Worm (Caenorhabditis elegans) whole organism, L1 larva: ENCODE results near the gene spds-1.

Experiments
- aly-2 ChIP-seq: fragments of 150-350 bp; optimal IDR thresholded peaks from 2 replicates; lab custom pipeline; 2014; ENCODE audit warnings: missing biosample characterization, missing genetic modification characterization
- egl-27 ChIP-seq, 2 experiments: fragments of 150-350 bp in 1 of 2; sonication (generic microtip); optimal IDR thresholded peaks; 3 replicates each; lab custom pipeline; 2017 to 2018; ENCODE audit warnings: missing biosample characterization in 2 of 2, missing genetic modification characterization in 2 of 2, missing genetic modification reagents in 2 of 2
- elt-3 ChIP-seq, 6 experiments: fragments of 150-350 bp in 1 of 6; sonication (generic microtip); optimal IDR thresholded peaks; 2 replicates each; lab custom pipeline; 2017 to 2018; ENCODE audit warnings: missing biosample characterization in 6 of 6, missing genetic modification characterization in 6 of 6, inconsistent platforms in 1 of 6
- lin-13 ChIP-seq: fragments of 150-350 bp; optimal IDR thresholded peaks from 2 replicates; lab custom pipeline; 2014; ENCODE audit warnings: missing biosample characterization, missing genetic modification reagents, missing genetic modification characterization
- lin-14 ChIP-seq: fragments of 200-800 bp; sonication (Bioruptor generic); optimal IDR thresholded peaks from 2 replicates; lab custom pipeline; 2018; ENCODE audit warnings: mild to moderate bottlenecking, missing genetic modification characterization, moderate library complexity, missing compliant biosample characterization
- lir-3 ChIP-seq: sonication (generic microtip); optimal IDR thresholded peaks from 2 replicates; lab custom pipeline; 2016; ENCODE audit warnings: mild to moderate bottlenecking, missing genetic modification characterization, moderate library complexity, missing compliant biosample characterization; ENCODE audit not compliant: poor library complexity
- lsy-2 ChIP-seq, 2 experiments: fragments of 150-350 bp; optimal IDR thresholded peaks; 2 replicates each; lab custom pipeline; 2014; ENCODE audit warnings: missing biosample characterization in 2 of 2, missing genetic modification characterization in 2 of 2
- mab-9 ChIP-seq: fragments of 200-800 bp; sonication (Bioruptor generic); IDR thresholded peaks from 2 replicates; pipeline ENCODE4 v1.3.6; 2022; ENCODE audit warnings: missing genetic modification reagents, missing genetic modification characterization, missing compliant biosample characterization
- nhr-237 ChIP-seq: fragments of 150-350 bp; optimal IDR thresholded peaks from 2 replicates; lab custom pipeline; 2014; ENCODE audit warnings: missing biosample characterization, missing genetic modification characterization
- nhr-76 ChIP-seq: sonication (generic microtip); optimal IDR thresholded peaks from 2 replicates; lab custom pipeline; 2017; ENCODE audit warnings: missing biosample characterization, missing genetic modification characterization
- snpc-4 ChIP-seq: fragments of 150-350 bp; optimal IDR thresholded peaks from 2 replicates; lab custom pipeline; 2014; ENCODE audit warnings: missing biosample characterization, missing genetic modification characterization
- unc-130 ChIP-seq: fragments of 150-350 bp; optimal IDR thresholded peaks from 2 replicates; lab custom pipeline; 2017; ENCODE audit warnings: missing biosample characterization, missing genetic modification characterization, inconsistent platforms
- ztf-4 ChIP-seq: fragments of 150-350 bp; optimal IDR thresholded peaks from 2 replicates; lab custom pipeline; 2014; ENCODE audit warnings: missing biosample characterization, missing genetic modification characterization

- TF ChIP-seq snpc-4 (tag; lab: Kevin White, UChicago) = no peak
- no peak for TF ChIP-seq ztf-4 (tag; lab: Kevin White, UChicago)
- no peak for TF ChIP-seq mab-9 (GFP tag; lab: Robert Waterston, UW)
- TF ChIP-seq lin-13 (GFP tag; lab: Kevin White, UChicago) = no peak
- TF ChIP-seq lir-3 (tag; lab: Kevin White, UChicago) = no peak
- TF ChIP-seq egl-27 (tag; optimal IDR thresholded peaks at IDR 0.05; lab: Kevin White, UChicago) = no peak
- TF ChIP-seq elt-3 (tag; optimal IDR thresholded peaks at IDR 0.05; lab: Kevin White, UChicago) = no peak
- no peak for TF ChIP-seq lin-14 (GFP tag; lab: Kevin White, UChicago)
- TF ChIP-seq nhr-76 (tag; lab: Kevin White, UChicago) = no peak
- no peak for TF ChIP-seq lsy-2 (tag; optimal IDR thresholded peaks at IDR 0.05; lab: Kevin White, UChicago)
- no peak for TF ChIP-seq aly-2
- no peak for TF ChIP-seq unc-130 (tag; lab: Kevin White, UChicago)
- no peak for TF ChIP-seq nhr-237
Measured at ce11 chrII:12850129-12850528, 43.4 kb downstream of the spds-1 start, which contains the start of gene Y46G5A.28.
